Fruit fly (Drosophila melanogaster) whole organism, wandering third instar larva: ENCODE measurements around the gene Faf2.

Experiments
- Abd-B ChIP-seq: fragments of >200 bp; optimal IDR thresholded peaks from 2 replicates; lab custom pipeline; 2017; ENCODE audit warnings: missing biosample characterization, missing genetic modification characterization
- CG32264 ChIP-seq: fragments of 200-800 bp; sonication (Bioruptor generic); optimal IDR thresholded peaks from 2 replicates; lab custom pipeline; 2016; ENCODE audit warnings: missing biosample characterization, missing genetic modification characterization
- CG9705 ChIP-seq: fragments of 200-800 bp; sonication (Bioruptor generic); optimal IDR thresholded peaks from 2 replicates; lab custom pipeline; 2018; ENCODE audit warnings: missing biosample characterization, mild to moderate bottlenecking, missing genetic modification characterization
- CrebA ChIP-seq: fragments of 200-800 bp; sonication (Bioruptor generic); optimal IDR thresholded peaks from 2 replicates; lab custom pipeline; 2016; ENCODE audit warnings: missing biosample characterization, mild to moderate bottlenecking, missing genetic modification characterization, borderline replicate concordance
- Dfd ChIP-seq: fragments of >200 bp; optimal IDR thresholded peaks from 2 replicates; lab custom pipeline; 2017; ENCODE audit warnings: missing biosample characterization, missing genetic modification characterization
- Dif ChIP-seq: fragments of 200-275, 200-300 bp; sonication (Bioruptor generic); optimal IDR thresholded peaks from 2 replicates; lab custom pipeline; 2018; ENCODE audit warnings: missing biosample characterization, missing genetic modification characterization; ENCODE audit not compliant: partially characterized antibody
- GATAd ChIP-seq: sonication (Bioruptor generic); optimal IDR thresholded peaks from 2 replicates; lab custom pipeline; 2016; ENCODE audit warnings: missing biosample characterization, missing genetic modification characterization
- HLH106 ChIP-seq: fragments of 200-800 bp; optimal IDR thresholded peaks from 3 replicates; lab custom pipeline; 2019; ENCODE audit warnings: missing biosample characterization, mild to moderate bottlenecking, missing genetic modification characterization, moderate library complexity
- Hnf4 ChIP-seq: fragments of 200-800 bp; sonication (Bioruptor generic); optimal IDR thresholded peaks from 2 replicates; lab custom pipeline; 2016; ENCODE audit warnings: missing biosample characterization, mild to moderate bottlenecking, missing genetic modification characterization
- Hr78 ChIP-seq: fragments of >200 bp; optimal IDR thresholded peaks from 2 replicates; lab custom pipeline; 2017; ENCODE audit warnings: missing biosample characterization, missing genetic modification characterization
- Hr83 ChIP-seq: fragments of 200-300 bp; sonication (Bioruptor generic); optimal IDR thresholded peaks from 2 replicates; lab custom pipeline; 2016; ENCODE audit warnings: missing biosample characterization, mild to moderate bottlenecking, missing genetic modification characterization, moderate library complexity; ENCODE audit not compliant: poor library complexity, severe bottlenecking
- Jra ChIP-seq: sonication (Bioruptor generic); optimal IDR thresholded peaks from 2 replicates; lab custom pipeline; 2016; ENCODE audit warnings: missing biosample characterization, missing genetic modification characterization
- Mio ChIP-seq: sonication (Bioruptor generic); optimal IDR thresholded peaks from 2 replicates; lab custom pipeline; 2016; ENCODE audit warnings: missing biosample characterization, missing genetic modification characterization
- OdsH ChIP-seq: fragments of 200-800 bp; sonication (Bioruptor generic); optimal IDR thresholded peaks from 2 replicates; lab custom pipeline; 2016; ENCODE audit warnings: missing biosample characterization, mild to moderate bottlenecking, missing genetic modification characterization
- Rel ChIP-seq, 2 experiments: fragments of 200-800 bp; sonication (Bioruptor generic) in 1 of 2; optimal IDR thresholded peaks; 2 replicates in 1 of 2; 3 replicates in 1 of 2; lab custom pipeline; 2016 to 2019; ENCODE audit warnings: mild to moderate bottlenecking in 2 of 2, missing biosample characterization in 2 of 2, missing genetic modification characterization in 2 of 2, moderate library complexity in 1 of 2
- Sp1 ChIP-seq: fragments of 200-800 bp; sonication (Bioruptor generic); optimal IDR thresholded peaks from 3 replicates; lab custom pipeline; 2019; ENCODE audit warnings: missing biosample characterization, mild to moderate bottlenecking, missing genetic modification characterization, moderate library complexity
- Vsx2 ChIP-seq: fragments of 200-300, 225-300 bp; sonication (Bioruptor generic); optimal IDR thresholded peaks from 2 replicates; lab custom pipeline; 2018; ENCODE audit warnings: missing biosample characterization, missing genetic modification characterization; ENCODE audit not compliant: partially characterized antibody
- br ChIP-seq: fragments of 200-800 bp; sonication (Bioruptor generic); optimal IDR thresholded peaks from 2 replicates; lab custom pipeline; 2016; ENCODE audit warnings: missing biosample characterization, missing genetic modification characterization
- brk ChIP-seq: fragments of 200-800 bp; sonication (Bioruptor generic); optimal IDR thresholded peaks from 2 replicates; lab custom pipeline; 2016; ENCODE audit warnings: missing biosample characterization, mild to moderate bottlenecking, missing genetic modification characterization
- dmrt93B ChIP-seq: fragments of 200-800 bp; sonication (Bioruptor generic); optimal IDR thresholded peaks from 2 replicates; lab custom pipeline; 2018; ENCODE audit warnings: missing biosample characterization, mild to moderate bottlenecking, missing genetic modification characterization
- dsf ChIP-seq: sonication (Bioruptor generic); optimal IDR thresholded peaks from 2 replicates; lab custom pipeline; 2016; ENCODE audit warnings: missing biosample characterization, missing genetic modification characterization, borderline replicate concordance
- ey ChIP-seq: fragments of 200-800 bp; sonication (Bioruptor generic); optimal IDR thresholded peaks from 2 replicates; lab custom pipeline; 2016; ENCODE audit warnings: missing biosample characterization, missing genetic modification characterization
- foxo ChIP-seq, 2 experiments: fragments of 200-800 bp; sonication (Bioruptor generic); optimal IDR thresholded peaks; 2 replicates in 1 of 2; 3 replicates in 1 of 2; lab custom pipeline; 2016 to 2017; ENCODE audit warnings: missing biosample characterization in 2 of 2, missing genetic modification characterization in 2 of 2
- fru ChIP-seq: fragments of 200-800 bp; sonication (Bioruptor generic); optimal IDR thresholded peaks from 3 replicates; lab custom pipeline; 2016; ENCODE audit warnings: missing biosample characterization, mild to moderate bottlenecking, missing genetic modification characterization
- h ChIP-seq: fragments of 200-800 bp; sonication (Bioruptor generic); optimal IDR thresholded peaks from 3 replicates; lab custom pipeline; 2016; ENCODE audit warnings: missing biosample characterization, mild to moderate bottlenecking, missing genetic modification characterization
- jim ChIP-seq: fragments of 175-275, 200-325 bp; sonication (Bioruptor generic); optimal IDR thresholded peaks from 2 replicates; lab custom pipeline; 2016; ENCODE audit warnings: missing biosample characterization, mild to moderate bottlenecking, missing genetic modification characterization
- lola ChIP-seq: fragments of >200 bp; optimal IDR thresholded peaks from 2 replicates; lab custom pipeline; 2017; ENCODE audit warnings: missing biosample characterization, missing genetic modification characterization
- pan ChIP-seq: fragments of >200 bp; optimal IDR thresholded peaks from 2 replicates; lab custom pipeline; 2017
- psq ChIP-seq: fragments of 200-800 bp; sonication (Bioruptor generic); optimal IDR thresholded peaks from 3 replicates; lab custom pipeline; 2017; ENCODE audit warnings: missing biosample characterization, mild to moderate bottlenecking, missing genetic modification characterization, moderate library complexity
- rgr ChIP-seq: fragments of 200-800 bp; sonication (Bioruptor generic); optimal IDR thresholded peaks from 3 replicates; lab custom pipeline; 2016; ENCODE audit warnings: missing biosample characterization, mild to moderate bottlenecking, missing genetic modification characterization
- sage ChIP-seq: fragments of 200-800 bp; sonication (Bioruptor generic); optimal IDR thresholded peaks from 2 replicates; lab custom pipeline; 2016; ENCODE audit warnings: missing biosample characterization, mild to moderate bottlenecking, missing genetic modification characterization
- tai ChIP-seq: sonication (Bioruptor generic); optimal IDR thresholded peaks from 2 replicates; lab custom pipeline; 2016; ENCODE audit warnings: missing biosample characterization, missing genetic modification characterization
- usp ChIP-seq: fragments of >200 bp; optimal IDR thresholded peaks from 2 replicates; lab custom pipeline; 2017; ENCODE audit warnings: missing biosample characterization, missing genetic modification characterization
- woc ChIP-seq: sonication (Bioruptor generic); optimal IDR thresholded peaks from 2 replicates; lab custom pipeline; 2016; ENCODE audit warnings: missing biosample characterization, mild to moderate bottlenecking, missing genetic modification characterization

Faf2 gene

DNA sequence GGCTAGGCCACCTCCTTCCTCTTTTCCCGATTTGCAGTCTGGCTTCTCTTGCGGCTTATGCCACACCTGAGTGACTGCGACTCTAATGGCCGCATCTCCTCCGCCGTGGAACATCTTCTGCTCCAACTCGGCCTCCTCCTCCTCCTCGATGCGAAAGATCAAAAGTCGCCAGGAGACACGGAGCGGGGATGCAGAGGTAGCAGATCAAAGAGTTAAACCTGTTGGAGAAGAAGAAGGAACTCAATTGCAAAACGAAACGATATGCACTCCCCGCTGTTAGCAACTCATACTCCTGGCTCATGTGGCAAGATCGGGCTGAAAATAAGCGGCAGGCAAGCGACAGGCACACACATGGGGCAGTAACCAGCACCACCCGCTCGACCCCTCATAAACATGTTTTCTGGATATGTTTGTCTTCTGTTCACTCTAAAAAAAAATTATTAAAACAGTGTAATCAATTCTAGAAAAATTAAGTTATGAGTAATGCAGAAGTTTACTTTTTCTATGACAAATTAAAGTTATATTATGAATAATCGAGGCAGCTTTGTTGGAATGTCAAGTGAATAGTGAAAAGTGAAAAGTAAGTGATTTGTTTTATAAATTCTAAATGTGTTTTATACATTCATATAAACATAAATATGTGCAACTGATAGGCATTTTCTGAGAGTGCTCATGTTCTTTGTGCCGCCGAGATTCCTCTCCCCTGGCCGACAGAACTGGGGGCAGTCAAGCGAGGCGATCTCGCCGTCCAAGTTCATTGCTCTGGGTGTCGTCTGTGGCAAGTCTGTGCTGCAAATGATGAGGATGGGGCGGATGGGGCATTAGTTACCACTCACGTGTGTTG, 43.6 kb downstream of the Faf2 start (continued):
- TF ChIP-seq Abd-B (no peak), usp (GFP tag; lab: Kevin White, UChicago) (no peak), Dif (GFP tag; lab: Kevin White, UChicago) (peak; percentile 68), ey (GFP tag; lab: Kevin White, UChicago) (peak; percentile 81), lola (GFP tag; lab: Kevin White, UChicago) (no peak), Rel (GFP tag; optimal IDR thresholded peaks at IDR 0.05; lab: Kevin White, UChicago) (no peak), Rel (tag; optimal IDR thresholded peaks at IDR 0.05; lab: Kevin White, UChicago) (peak; percentile 45), Jra (GFP tag; lab: Kevin White, UChicago) (peak; percentile 70), CG9705 (GFP tag; lab: Kevin White, UChicago) (peak; percentile 72), jim (GFP tag; lab: Kevin White, UChicago) (no peak)
- TF ChIP-seq, all 38 proteins: peak for 22

dm6 chr2L:18663395-18663794, 45.1 kb downstream of the Faf2 start:
- TF ChIP-seq Mio (GFP tag; lab: Kevin White, UChicago) (no peak), Hnf4 (GFP tag; lab: Kevin White, UChicago) (no peak), Dfd (no peak), br (GFP tag; lab: Kevin White, UChicago) (no peak), psq (GFP tag; lab: Kevin White, UChicago) (no peak), tai (GFP tag; lab: Kevin White, UChicago) (no peak), CG32264 (GFP tag; lab: Kevin White, UChicago) (no peak), HLH106 (tag; lab: Kevin White, UChicago) (no peak), woc (GFP tag; lab: Kevin White, UChicago) (no peak), Jra (GFP tag; lab: Kevin White, UChicago) (no peak), Dif (GFP tag; lab: Kevin White, UChicago) (no peak), OdsH (GFP tag; lab: Kevin White, UChicago) (peak; percentile 32), CG9705 (GFP tag; lab: Kevin White, UChicago) (no peak), rgr (peak; percentile 2), sage (GFP tag; lab: Kevin White, UChicago) (no peak), Vsx2 (GFP tag; lab: Kevin White, UChicago) (no peak), CrebA (GFP tag; lab: Kevin White, UChicago) (no peak), GATAd (GFP tag; lab: Kevin White, UChicago) (no peak), foxo (GFP tag; optimal IDR thresholded peaks at IDR 0.05; lab: Kevin White, UChicago) (peak in 1 of 2 experiments; percentile 28), pan (lab: Kevin White, UChicago) (no peak), h (GFP tag; lab: Kevin White, UChicago) (peak; percentile 19), lola (GFP tag; lab: Kevin White, UChicago) (no peak), dmrt93B (no peak), Sp1 (GFP tag; lab: Kevin White, UChicago) (no peak), Rel (GFP tag; optimal IDR thresholded peaks at IDR 0.05; lab: Kevin White, UChicago) (no peak), Rel (tag; optimal IDR thresholded peaks at IDR 0.05; lab: Kevin White, UChicago) (no peak), brk (GFP tag; lab: Kevin White, UChicago) (no peak), Hr78 (no peak), fru (GFP tag; lab: Kevin White, UChicago) (peak; percentile 6), usp (GFP tag; lab: Kevin White, UChicago) (no peak), jim (GFP tag; lab: Kevin White, UChicago) (no peak), ey (GFP tag; lab: Kevin White, UChicago) (peak; percentile 5), Hr83 (GFP tag; lab: Kevin White, UChicago) (no peak), Abd-B (no peak), dsf (no peak)

dm6 chr2L:18658108-18658507, 50.4 kb downstream of the Faf2 start:
- TF ChIP-seq jim (GFP tag; lab: Kevin White, UChicago) (no peak), HLH106 (tag; lab: Kevin White, UChicago) (peak; percentile 8), foxo (GFP tag; optimal IDR thresholded peaks at IDR 0.05; lab: Kevin White, UChicago) (peak in 1 of 2 experiments; percentile 18), fru (GFP tag; lab: Kevin White, UChicago) (no peak)
